Worm (Caenorhabditis elegans) whole organism, L4 larva: ENCODE measurements around the gene srh-215.
A peak's percentile ranks its signal among the peaks of the same experiment; 100 is the strongest.

ENCODE experiments used
- D1046.2 ChIP-seq: fragments of 200-800 bp; sonication (Bioruptor generic); IDR thresholded peaks from 2 replicates; pipeline ENCODE4 v1.3.6; 2022; ENCODE audit warnings: missing genetic modification characterization, missing compliant biosample characterization
- F26F4.8 ChIP-seq: fragments of 200-800 bp; sonication (Bioruptor generic); conservative IDR thresholded peaks from 2 replicates; pipeline ENCODE4 v1.3.6; 2022; ENCODE audit warnings: missing genetic modification characterization, missing compliant biosample characterization
- F37D6.2 ChIP-seq: sonication (generic microtip); optimal IDR thresholded peaks from 2 replicates; lab custom pipeline; 2016; ENCODE audit warnings: mild to moderate bottlenecking, missing genetic modification characterization, missing compliant biosample characterization
- F44E2.7 ChIP-seq: fragments of 200-800 bp; sonication (Bioruptor generic); IDR thresholded peaks from 2 replicates; pipeline ENCODE4 v2.1.2; 2022; ENCODE audit warnings: missing genetic modification characterization, missing compliant biosample characterization
- F49E8.2 ChIP-seq: sonication (generic microtip); optimal IDR thresholded peaks from 2 replicates; lab custom pipeline; 2016; ENCODE audit warnings: missing compliant biosample characterization, mild to moderate bottlenecking, missing genetic modification characterization, borderline replicate concordance
- R02D3.7 ChIP-seq: fragments of 150-350 bp; sonication (generic microtip); optimal IDR thresholded peaks from 3 replicates; lab custom pipeline; 2014; ENCODE audit warnings: missing biosample characterization, missing genetic modification characterization
- Y105C5A.15 ChIP-seq: fragments of 200-800 bp; sonication (Bioruptor generic); IDR thresholded peaks from 2 replicates; pipeline ENCODE4 v1.3.6; 2022; ENCODE audit warnings: missing genetic modification characterization, missing compliant biosample characterization
- ceh-32 ChIP-seq: sonication (generic microtip); optimal IDR thresholded peaks from 2 replicates; lab custom pipeline; 2016; ENCODE audit warnings: mild to moderate bottlenecking, missing genetic modification characterization, missing compliant biosample characterization; ENCODE audit not compliant: poor library complexity
- ceh-62 ChIP-seq: sonication (generic microtip); optimal IDR thresholded peaks from 2 replicates; lab custom pipeline; 2017; ENCODE audit warnings: missing biosample characterization, missing genetic modification characterization
- ces-1 ChIP-seq: fragments of 150-350 bp; sonication (generic microtip); optimal IDR thresholded peaks from 4 replicates; lab custom pipeline; 2014; ENCODE audit warnings: missing biosample characterization, missing genetic modification reagents, missing genetic modification characterization
- cey-2 ChIP-seq: sonication (generic microtip); optimal IDR thresholded peaks from 3 replicates; lab custom pipeline; 2017; ENCODE audit warnings: missing genetic modification characterization, mild to moderate bottlenecking, missing compliant biosample characterization, antibody characterized with exemption, borderline replicate concordance; ENCODE audit not compliant: insufficient read depth
- ctbp-1 ChIP-seq: fragments of 200-800 bp; sonication (Bioruptor generic); IDR thresholded peaks from 2 replicates; pipeline ENCODE4 v1.3.6; 2022; ENCODE audit warnings: missing genetic modification reagents, missing genetic modification characterization, missing compliant biosample characterization
- daf-12 ChIP-seq: fragments of 150-350 bp; optimal IDR thresholded peaks from 2 replicates; lab custom pipeline; 2014; ENCODE audit warnings: missing biosample characterization, missing genetic modification reagents, missing genetic modification characterization
- daf-16 ChIP-seq, 3 experiments: sonication (generic microtip); optimal IDR thresholded peaks; 2 replicates each; lab custom pipeline; 2016 to 2017; ENCODE audit warnings: missing genetic modification characterization in 3 of 3, missing genetic modification reagents in 3 of 3, mild to moderate bottlenecking in 2 of 3, missing compliant biosample characterization in 2 of 3, missing biosample characterization in 1 of 3, moderate library complexity in 1 of 3
- dmd-9 ChIP-seq: fragments of 200-800 bp; sonication (Bioruptor generic); IDR thresholded peaks from 2 replicates; pipeline ENCODE4 v1.3.6; 2022; ENCODE audit warnings: missing genetic modification reagents, missing genetic modification characterization, missing compliant biosample characterization
- duxl-1 ChIP-seq: sonication (generic microtip); optimal IDR thresholded peaks from 2 replicates; lab custom pipeline; 2016; ENCODE audit warnings: mild to moderate bottlenecking, missing genetic modification characterization, moderate library complexity, missing compliant biosample characterization; ENCODE audit not compliant: poor library complexity
- dve-1 ChIP-seq: sonication (generic microtip); optimal IDR thresholded peaks from 2 replicates; lab custom pipeline; 2017; ENCODE audit warnings: antibody characterized with exemption, mild to moderate bottlenecking, missing genetic modification characterization, missing compliant biosample characterization; ENCODE audit not compliant: insufficient read depth
- fkh-10 ChIP-seq: fragments of 150-350 bp; optimal IDR thresholded peaks from 2 replicates; lab custom pipeline; 2014; ENCODE audit warnings: missing biosample characterization, missing genetic modification reagents, missing genetic modification characterization
- fos-1 ChIP-seq: fragments of 150-350 bp; optimal IDR thresholded peaks from 2 replicates; lab custom pipeline; 2014; ENCODE audit warnings: missing biosample characterization, missing genetic modification characterization
- hmg-1.1 ChIP-seq: fragments of 200-800 bp; sonication (Bioruptor generic); IDR thresholded peaks from 2 replicates; pipeline ENCODE4 v1.3.6; 2022; ENCODE audit warnings: missing genetic modification reagents, missing genetic modification characterization, missing compliant biosample characterization
- lin-13 ChIP-seq: fragments of 150-350 bp; optimal IDR thresholded peaks from 2 replicates; lab custom pipeline; 2014; ENCODE audit warnings: missing biosample characterization, missing genetic modification reagents, missing genetic modification characterization
- madf-9 ChIP-seq: fragments of 200-800 bp; sonication (Bioruptor generic); conservative IDR thresholded peaks from 2 replicates; pipeline ENCODE4 v1.3.6; 2022; ENCODE audit warnings: missing genetic modification reagents, missing genetic modification characterization, missing compliant biosample characterization
- mdl-1 ChIP-seq, 2 experiments: fragments of 150-350 bp in 1 of 2; sonication (generic microtip) in 1 of 2; optimal IDR thresholded peaks; 2 replicates each; lab custom pipeline; 2014 to 2017; ENCODE audit warnings: missing biosample characterization in 2 of 2, missing genetic modification characterization in 2 of 2
- mep-1 ChIP-seq: fragments of 150-350 bp; sonication (generic microtip); optimal IDR thresholded peaks from 3 replicates; lab custom pipeline; 2014; ENCODE audit warnings: missing biosample characterization, missing genetic modification characterization
- mxl-2 ChIP-seq: fragments of 200-800 bp; sonication (Bioruptor generic); conservative IDR thresholded peaks from 2 replicates; pipeline ENCODE4 v1.3.6; 2022; ENCODE audit warnings: missing genetic modification reagents, missing genetic modification characterization, missing compliant biosample characterization
- nhr-102 ChIP-seq: sonication (generic microtip); optimal IDR thresholded peaks from 2 replicates; lab custom pipeline; 2016; ENCODE audit warnings: mild to moderate bottlenecking, missing genetic modification characterization, moderate library complexity, missing compliant biosample characterization
- nhr-11 ChIP-seq: fragments of 150-350 bp; optimal IDR thresholded peaks from 2 replicates; lab custom pipeline; 2014; ENCODE audit warnings: missing biosample characterization, missing genetic modification characterization
- nhr-111 ChIP-seq: fragments of 200-800 bp; sonication (Bioruptor generic); optimal IDR thresholded peaks from 2 replicates; lab custom pipeline; 2018; ENCODE audit warnings: mild to moderate bottlenecking, missing genetic modification characterization, missing compliant biosample characterization
- nhr-237 ChIP-seq: sonication (generic microtip); optimal IDR thresholded peaks from 2 replicates; lab custom pipeline; 2017; ENCODE audit warnings: missing biosample characterization, missing genetic modification characterization
- nhr-25 ChIP-seq: sonication (generic microtip); optimal IDR thresholded peaks from 2 replicates; lab custom pipeline; 2017; ENCODE audit warnings: missing genetic modification characterization, mild to moderate bottlenecking, missing compliant biosample characterization, antibody characterized with exemption, moderate library complexity, borderline replicate concordance; ENCODE audit not compliant: insufficient read depth
- nhr-41 ChIP-seq: fragments of 200-800 bp; sonication (Bioruptor generic); IDR thresholded peaks from 2 replicates; pipeline ENCODE4 v1.3.6; 2022; ENCODE audit warnings: missing genetic modification reagents, missing genetic modification characterization, missing compliant biosample characterization
- pha-4 ChIP-seq, 2 experiments: fragments of 150-350 bp in 1 of 2; fragments of 200-800 bp in 1 of 2; sonication (Bioruptor generic) in 1 of 2; IDR thresholded peaks in 1 of 2; optimal IDR thresholded peaks in 1 of 2; 2 replicates each; pipeline versions ENCODE4 v1.3.6 to Lab custom; 2014 to 2022; ENCODE audit warnings: missing genetic modification characterization in 2 of 2, missing genetic modification reagents in 2 of 2, missing biosample characterization in 1 of 2, missing compliant biosample characterization in 1 of 2
- php-3 ChIP-seq: fragments of 200-800 bp; sonication (Bioruptor generic); IDR thresholded peaks from 2 replicates; pipeline ENCODE4 v1.3.6; 2022; ENCODE audit warnings: missing genetic modification reagents, missing genetic modification characterization, missing compliant biosample characterization
- pqm-1 ChIP-seq: sonication (generic microtip); optimal IDR thresholded peaks from 2 replicates; lab custom pipeline; 2017; ENCODE audit warnings: missing biosample characterization, missing genetic modification characterization
- set-16 ChIP-seq: fragments of 200-800 bp; sonication (Bioruptor generic); IDR thresholded peaks from 2 replicates; pipeline ENCODE4 v1.3.6; 2022; ENCODE audit warnings: missing genetic modification reagents, missing genetic modification characterization, missing compliant biosample characterization
- snpc-4 ChIP-seq: fragments of 150-350 bp; optimal IDR thresholded peaks from 2 replicates; lab custom pipeline; 2014; ENCODE audit warnings: missing biosample characterization, missing genetic modification characterization
- tag-97 ChIP-seq: fragments of 200-800 bp; sonication (Bioruptor generic); IDR thresholded peaks from 2 replicates; pipeline ENCODE4 v1.3.6; 2022; ENCODE audit warnings: missing genetic modification characterization, missing compliant biosample characterization
- unc-39 ChIP-seq: sonication (generic microtip); optimal IDR thresholded peaks from 2 replicates; lab custom pipeline; 2017; ENCODE audit warnings: missing biosample characterization, missing genetic modification characterization
- zfp-2 ChIP-seq: sonication (generic microtip); optimal IDR thresholded peaks from 2 replicates; lab custom pipeline; 2016; ENCODE audit warnings: mild to moderate bottlenecking, missing genetic modification characterization, missing compliant biosample characterization
- zip-11 ChIP-seq: fragments of 200-800 bp; sonication (Bioruptor generic); IDR thresholded peaks from 2 replicates; pipeline ENCODE4 v1.3.6; 2022; ENCODE audit warnings: missing genetic modification characterization, missing compliant biosample characterization
- zip-2 ChIP-seq: fragments of 150-350 bp; optimal IDR thresholded peaks from 2 replicates; lab custom pipeline; 2014; ENCODE audit warnings: missing biosample characterization, missing genetic modification characterization
- ztf-7 ChIP-seq: fragments of 150-350 bp; optimal IDR thresholded peaks from 2 replicates; lab custom pipeline; 2014; ENCODE audit warnings: missing biosample characterization, missing genetic modification characterization

Gene srh-215

ce11 chrV:16816707-16817106 lies 15.1 kb downstream of the srh-215 start (continued):
- TF ChIP-seq nhr-25 (tag; lab: Kevin White, UChicago) (no peak), fkh-10 (no peak), dve-1 (tag; lab: Kevin White, UChicago) (peak; percentile 78), unc-39 (tag; lab: Kevin White, UChicago) (no peak), R02D3.7 (no peak), F44E2.7 (no peak), daf-16 (GFP tag; optimal IDR thresholded peaks at IDR 0.05; lab: Kevin White, UChicago) (no peak), daf-16 (tag; optimal IDR thresholded peaks at IDR 0.05; lab: Kevin White, UChicago) (peak; percentile 95), dmd-9 (GFP tag; lab: Robert Waterston, UW) (no peak), pha-4 (GFP tag; IDR thresholded peaks at IDR 0.05; lab: Robert Waterston, UW) (no peak), pha-4 (tag; optimal IDR thresholded peaks at IDR 0.05; lab: Kevin White, UChicago) (no peak), F37D6.2 (tag; lab: Kevin White, UChicago) (no peak), ceh-62 (tag; lab: Kevin White, UChicago) (no peak), tag-97 (GFP tag; lab: Robert Waterston, UW) (no peak), duxl-1 (no peak), cey-2 (no peak), fos-1 (no peak), F49E8.2 (tag; lab: Kevin White, UChicago) (no peak), zip-2 (tag; lab: Kevin White, UChicago) (no peak), madf-9 (GFP tag; lab: Robert Waterston, UW) (no peak), nhr-102 (tag; lab: Kevin White, UChicago) (peak; percentile 33), nhr-11 (tag; lab: Kevin White, UChicago) (no peak), ztf-7 (tag; lab: Kevin White, UChicago) (no peak), nhr-41 (GFP tag; lab: Robert Waterston, UW) (no peak), mdl-1 (tag; optimal IDR thresholded peaks at IDR 0.05; lab: Kevin White, UChicago) (peak in 1 of 2 experiments; percentile 62), daf-12 (tag; lab: Kevin White, UChicago) (no peak), mxl-2 (no peak), zfp-2 (tag; lab: Kevin White, UChicago) (no peak), php-3 (GFP tag; lab: Robert Waterston, UW) (peak; percentile 100), ctbp-1 (GFP tag; lab: Robert Waterston, UW) (no peak), lin-13 (GFP tag; lab: Kevin White, UChicago) (no peak), set-16 (GFP tag; lab: Robert Waterston, UW) (no peak), nhr-111 (GFP tag; lab: Kevin White, UChicago) (no peak), ces-1 (GFP tag; lab: Kevin White, UChicago) (no peak), ceh-32 (no peak), zip-11 (GFP tag; lab: Robert Waterston, UW) (no peak), F26F4.8 (GFP tag; lab: Robert Waterston, UW) (no peak), hmg-1.1 (no peak), snpc-4 (tag; lab: Kevin White, UChicago) (no peak), nhr-237 (tag; lab: Kevin White, UChicago) (no peak), mep-1 (tag; lab: Kevin White, UChicago) (no peak), Y105C5A.15 (GFP tag; lab: Robert Waterston, UW) (no peak), D1046.2 (no peak), pqm-1 (tag; lab: Kevin White, UChicago) (peak; percentile 61)
